Fruit fly (Drosophila melanogaster): Measurements from ENCODE around the gene Tm2.
A peak's percentile ranks its signal among the peaks of the same experiment; 100 is the strongest.

The Tm2 gene

dm6 chr3R:15275158-15275623, 34.8 kb upstream of the Tm2 start, which contains the start of the genes Cp190 and CG4338 (continued):
- peak; percentile 95 for TF ChIP-seq wdn (GFP tag; IDR thresholded peaks at IDR 0.05)
- TF ChIP-seq gsb (GFP tag; IDR thresholded peaks at IDR 0.05), result peak; percentile 92
- peak; percentile 52 for TF ChIP-seq her (GFP tag; optimal IDR thresholded peaks at IDR 0.05)
- TF ChIP-seq bigmax (GFP tag; optimal IDR thresholded peaks at IDR 0.05), result peak; percentile 72
- TF ChIP-seq nau (GFP tag; optimal IDR thresholded peaks at IDR 0.05), result no peak
- no peak for TF ChIP-seq Neu2 (GFP tag; optimal IDR thresholded peaks at IDR 0.05; ENCODE audit: borderline replicate concordance)
- peak; percentile 63 for TF ChIP-seq CG3163 (GFP tag; optimal IDR thresholded peaks at IDR 0.05)
- peak; percentile 98 for TF ChIP-seq CG4617 (GFP tag; optimal IDR thresholded peaks at IDR 0.05; ENCODE audit: borderline replicate concordance)
- peak; percentile 84 for TF ChIP-seq CG3995 (GFP tag; optimal IDR thresholded peaks at IDR 0.05)
- TF ChIP-seq nom (GFP tag; optimal IDR thresholded peaks at IDR 0.05), result peak; percentile 95
- peak; percentile 75 for TF ChIP-seq Sry-β (GFP tag; optimal IDR thresholded peaks at IDR 0.05)
- peak; percentile 97 for TF ChIP-seq odd (GFP tag; optimal IDR thresholded peaks at IDR 0.05)
- peak; percentile 89 for TF ChIP-seq CHES-1-like (GFP tag; optimal IDR thresholded peaks at IDR 0.05)
- TF ChIP-seq NK7.1 (GFP tag; optimal IDR thresholded peaks at IDR 0.05), result peak; percentile 86
- peak; percentile 91 for TF ChIP-seq psq (GFP tag; optimal IDR thresholded peaks at IDR 0.05)
- peak; percentile 95 for TF ChIP-seq CG10959 (GFP tag; IDR thresholded peaks at IDR 0.05)
- TF ChIP-seq Stat92E (GFP tag; optimal IDR thresholded peaks at IDR 0.05), result peak in 1 of 3 experiments; percentile 95
- peak; percentile 97 for TF ChIP-seq BtbVII (GFP tag; optimal IDR thresholded peaks at IDR 0.05)
- TF ChIP-seq Scr (GFP tag; IDR thresholded peaks at IDR 0.05; ENCODE audit: partially characterized antibody), result peak; percentile 76
- peak; percentile 95 for TF ChIP-seq H2.0 (GFP tag; IDR thresholded peaks at IDR 0.05)
- peak; percentile 98 for TF ChIP-seq CG8388 (GFP tag; optimal IDR thresholded peaks at IDR 0.05)
- peak; percentile 89 for TF ChIP-seq Nf-YB (GFP tag; optimal IDR thresholded peaks at IDR 0.05)
- TF ChIP-seq Opbp (GFP tag; IDR thresholded peaks at IDR 0.05; ENCODE audit: partially characterized antibody), result peak; percentile 80
- peak; percentile 91 for TF ChIP-seq rib (GFP tag; IDR thresholded peaks at IDR 0.05)
- peak; percentile 90 for TF ChIP-seq Hey (tag; optimal IDR thresholded peaks at IDR 0.05)
- TF ChIP-seq CG4820 (GFP tag; optimal IDR thresholded peaks at IDR 0.05), result peak; percentile 96
- peak; percentile 87 for TF ChIP-seq MTF-1 (GFP tag; optimal IDR thresholded peaks at IDR 0.05; ENCODE audit: borderline replicate concordance)
- peak; percentile 97 for TF ChIP-seq mirr (GFP tag; optimal IDR thresholded peaks at IDR 0.05)
- peak; percentile 55 for TF ChIP-seq p53 (GFP tag; optimal IDR thresholded peaks at IDR 0.05)
- peak; percentile 89 for TF ChIP-seq CG8359 (GFP tag; optimal IDR thresholded peaks at IDR 0.05; ENCODE audit: borderline replicate concordance)
- TF ChIP-seq ATbp (GFP tag; optimal IDR thresholded peaks at IDR 0.05), result peak; percentile 96
- peak; percentile 91 for TF ChIP-seq CG13624 (GFP tag; optimal IDR thresholded peaks at IDR 0.05)
- TF ChIP-seq klu (GFP tag; IDR thresholded peaks at IDR 0.05), result peak; percentile 96
- peak; percentile 95 for TF ChIP-seq CG13123 (GFP tag; optimal IDR thresholded peaks at IDR 0.05)
- TF ChIP-seq CG13287 (GFP tag; IDR thresholded peaks at IDR 0.05; ENCODE audit: partially characterized antibody), result peak; percentile 80
- TF ChIP-seq gcm2 (GFP tag; optimal IDR thresholded peaks at IDR 0.05), result peak; percentile 58
- TF ChIP-seq CG7556 (GFP tag; optimal IDR thresholded peaks at IDR 0.05), result peak; percentile 98
- peak; percentile 80 for TF ChIP-seq CG7745 (tag; optimal IDR thresholded peaks at IDR 0.05)
- peak; percentile 79 for TF ChIP-seq CG12236 (GFP tag; optimal IDR thresholded peaks at IDR 0.05)
- peak; percentile 96 for TF ChIP-seq ranshi (GFP tag; IDR thresholded peaks at IDR 0.05)
- TF ChIP-seq hkb (optimal IDR thresholded peaks at IDR 0.05), result no peak
- peak; percentile 97 for TF ChIP-seq hkb (GFP tag; IDR thresholded peaks at IDR 0.05)
- TF ChIP-seq lbe (GFP tag; optimal IDR thresholded peaks at IDR 0.05), result peak; percentile 95
- peak; percentile 72 for TF ChIP-seq crc (GFP tag; optimal IDR thresholded peaks at IDR 0.05)
- peak; percentile 98 for TF ChIP-seq Dek (tag; optimal IDR thresholded peaks at IDR 0.05)
- TF ChIP-seq CG4328 (GFP tag; optimal IDR thresholded peaks at IDR 0.05), result peak; percentile 98
- peak; percentile 10 for TF ChIP-seq cg (GFP tag; optimal IDR thresholded peaks at IDR 0.05)
- peak; percentile 89 for TF ChIP-seq Sin3A (optimal IDR thresholded peaks at IDR 0.05)
- TF ChIP-seq Asciz (GFP tag; optimal IDR thresholded peaks at IDR 0.05), result peak; percentile 96
- TF ChIP-seq Abd-B (GFP tag; optimal IDR thresholded peaks at IDR 0.05), result peak; percentile 99
